Worm (Caenorhabditis elegans) whole organism, late embryonic: ENCODE results near the gene Y81G3A.1.

Source experiments
- ceh-34 ChIP-seq: sonication (generic microtip); optimal IDR thresholded peaks from 2 replicates; lab custom pipeline; 2016; ENCODE audit warnings: mild to moderate bottlenecking, missing genetic modification characterization, missing compliant biosample characterization
- hlh-8 ChIP-seq: sonication (generic microtip); optimal IDR thresholded peaks from 2 replicates; lab custom pipeline; 2016; ENCODE audit warnings: missing genotype, missing genetic modification characterization, missing compliant biosample characterization
- sox-4 ChIP-seq: sonication (generic microtip); optimal IDR thresholded peaks from 2 replicates; lab custom pipeline; 2017; ENCODE audit warnings: mild to moderate bottlenecking, missing genetic modification characterization, inconsistent platforms, missing compliant biosample characterization

DNA sequence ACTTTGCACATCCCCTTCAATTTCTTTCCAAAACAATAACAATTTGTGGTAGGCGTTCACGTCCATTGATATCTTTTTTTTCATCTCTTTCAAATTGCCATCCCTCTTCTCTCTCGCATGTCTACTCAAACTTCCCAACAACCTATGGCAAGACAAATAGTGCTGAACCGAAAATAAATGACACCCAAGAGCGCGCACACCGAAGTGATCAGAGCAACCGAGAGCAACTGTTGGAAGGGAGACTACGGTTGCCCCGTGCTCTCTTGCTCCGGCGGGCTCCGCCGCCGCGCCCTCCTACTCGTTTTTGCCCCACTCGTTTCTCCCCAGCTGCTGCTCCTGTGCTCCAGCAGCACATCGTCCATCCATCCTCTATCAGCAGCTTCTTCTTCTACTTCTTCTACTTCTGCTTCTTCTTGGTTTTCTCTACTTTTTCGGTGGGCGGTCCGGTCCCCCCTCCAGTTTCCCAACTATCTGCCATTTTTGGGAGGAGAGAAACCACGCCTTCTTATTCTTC, 16.9 kb downstream of the Y81G3A.1 start:
- TF ChIP-seq hlh-8 (no peak), sox-4 (tag; lab: Kevin White, UChicago) (no peak), ceh-34 (tag; lab: Kevin White, UChicago) (no peak)
